Fruit fly (Drosophila melanogaster) whole organism, embryonic: ENCODE measurements around the gene dome.

ENCODE experiments used
- CG10979 ChIP-seq: fragments of 200-800 bp; sonication (Bioruptor generic); optimal IDR thresholded peaks from 2 replicates; lab custom pipeline; 2018; ENCODE audit warnings: missing biosample characterization, mild to moderate bottlenecking, missing genetic modification characterization, moderate library complexity
- CG12071 ChIP-seq: fragments of 200-800 bp; sonication (Bioruptor generic); optimal IDR thresholded peaks from 3 replicates; lab custom pipeline; 2018; ENCODE audit warnings: missing biosample characterization, mild to moderate bottlenecking, missing genetic modification characterization
- CG1529 ChIP-seq: fragments of 200-800 bp; sonication (Bioruptor generic); optimal IDR thresholded peaks from 3 replicates; lab custom pipeline; 2018; ENCODE audit warnings: missing biosample characterization, missing genetic modification characterization
- CG8478 ChIP-seq: fragments of >200 bp; optimal IDR thresholded peaks from 2 replicates; lab custom pipeline; 2018
- CG9876 ChIP-seq: fragments of 200-800 bp; sonication (Bioruptor generic); optimal IDR thresholded peaks from 2 replicates; lab custom pipeline; 2016; ENCODE audit warnings: missing biosample characterization, missing genetic modification characterization
- Chrac-16 ChIP-seq: fragments of 200-800 bp; sonication (Bioruptor generic); optimal IDR thresholded peaks from 3 replicates; lab custom pipeline; 2016; ENCODE audit warnings: missing biosample characterization, missing genetic modification characterization
- HmgD ChIP-seq: fragments of 200-800 bp; sonication (Bioruptor generic); optimal IDR thresholded peaks from 3 replicates; lab custom pipeline; 2016; ENCODE audit warnings: missing biosample characterization, missing genetic modification characterization
- Sox102F ChIP-seq: fragments of 200-800 bp; sonication (Bioruptor generic); optimal IDR thresholded peaks from 2 replicates; lab custom pipeline; 2018; ENCODE audit warnings: missing biosample characterization, mild to moderate bottlenecking, missing genetic modification characterization, moderate library complexity
- Taf1 ChIP-seq: fragments of 200-800 bp; sonication (Bioruptor generic); IDR thresholded peaks from 2 replicates; pipeline ENCODE4 v1.3.6; 2022; ENCODE audit warnings: missing biosample characterization, missing genetic modification characterization
- chinmo ChIP-seq: fragments of 200-800 bp; sonication (Bioruptor generic); IDR thresholded peaks from 4 replicates; pipeline ENCODE4 v1.3.6; 2022; ENCODE audit warnings: missing biosample characterization, missing genetic modification characterization; ENCODE audit not compliant: partially characterized antibody
- gt ChIP-seq: fragments of 200-800 bp; sonication (Bioruptor generic); IDR thresholded peaks from 2 replicates; pipeline ENCODE4 v1.3.6; 2022; ENCODE audit warnings: missing biosample characterization, missing genetic modification characterization
- knrl ChIP-seq: fragments of 200-800 bp; sonication (Bioruptor generic); IDR thresholded peaks from 3 replicates; pipeline ENCODE4 v1.3.6; 2022; ENCODE audit warnings: missing biosample characterization, missing genetic modification characterization; ENCODE audit not compliant: partially characterized antibody
- oc ChIP-seq: fragments of 200-800 bp; sonication (Bioruptor generic); optimal IDR thresholded peaks from 2 replicates; lab custom pipeline; 2018; ENCODE audit warnings: missing biosample characterization, mild to moderate bottlenecking, missing genetic modification characterization, moderate library complexity
- trem ChIP-seq: fragments of 200-800 bp; optimal IDR thresholded peaks from 3 replicates; lab custom pipeline; 2019; ENCODE audit warnings: missing biosample characterization, mild to moderate bottlenecking, missing genetic modification characterization, moderate library complexity

dm6 chrX:19704083-19704482 is 20.8 kb upstream of the dome start, which contains the start of the genes CG14230 and CG14232:
- TF ChIP-seq oc (tag; lab: Kevin White, UChicago): no peak
- no peak for TF ChIP-seq Taf1 (GFP tag; lab: Robert Waterston, UW)
- no peak for TF ChIP-seq CG1529 (GFP tag; lab: Kevin White, UChicago)
- TF ChIP-seq CG8478 (lab: Kevin White, UChicago): no peak
- TF ChIP-seq Sox102F (GFP tag; lab: Kevin White, UChicago): no peak
- TF ChIP-seq HmgD (GFP tag; lab: Kevin White, UChicago): no peak
- 0 out of 3 replicates have a peak, but pooled peaks have one; percentile 39 for TF ChIP-seq knrl (GFP tag; lab: Robert Waterston, UW)
- TF ChIP-seq chinmo: no peak
- no peak for TF ChIP-seq CG12071 (GFP tag; lab: Kevin White, UChicago)
- peak; percentile 9 for TF ChIP-seq CG10979 (tag; lab: Kevin White, UChicago)
- no peak for TF ChIP-seq Chrac-16
- peak; percentile 47 for TF ChIP-seq trem
- no peak for TF ChIP-seq gt (GFP tag; lab: Robert Waterston, UW)
- TF ChIP-seq CG9876 (GFP tag; lab: Kevin White, UChicago): no peak
